Fruit fly (Drosophila melanogaster) whole organism: ENCODE measurements around the gene CG14450.

Experiments used
- CG8478 ChIP-seq: fragments of >200 bp; optimal IDR thresholded peaks from 2 replicates; lab custom pipeline; 2018; ENCODE audit warnings: inconsistent platforms
- EcR ChIP-seq, 2 experiments: fragments of >200 bp; optimal IDR thresholded peaks; 2 replicates each; lab custom pipeline; 2017; ENCODE audit warnings: missing biosample characterization in 2 of 2, missing genetic modification characterization in 2 of 2, missing genetic modification reagents in 2 of 2
- pan ChIP-seq: fragments of >200 bp; optimal IDR thresholded peaks from 2 replicates; lab custom pipeline; 2017
- psq ChIP-seq: fragments of >200 bp; optimal IDR thresholded peaks from 2 replicates; lab custom pipeline; 2017

DNA sequence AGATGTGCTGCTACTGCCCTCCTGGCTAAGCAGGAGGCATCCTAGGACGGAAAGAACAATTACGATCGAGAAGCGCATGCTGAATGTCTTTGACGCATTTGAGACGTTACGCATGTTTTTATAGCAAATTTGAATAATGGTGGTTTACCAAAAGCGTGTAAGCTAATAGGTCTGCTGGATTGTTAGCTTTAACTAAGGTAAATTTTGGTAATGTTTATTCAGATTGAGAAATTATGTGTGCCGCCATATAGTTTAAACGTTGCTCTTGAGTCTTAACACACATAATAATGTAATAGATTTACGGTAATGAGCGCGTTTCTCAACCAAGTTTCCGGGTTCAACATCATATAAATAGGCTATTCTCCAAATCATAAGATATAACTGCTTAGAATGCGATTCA is 33.9 kb downstream of the CG14450 start, which contains the start of the genes CG12546 and CG14453:
- no peak for TF ChIP-seq EcR (GFP tag; optimal IDR thresholded peaks at IDR 0.05; lab: Kevin White, UChicago)
- no peak for TF ChIP-seq pan
- TF ChIP-seq psq (lab: Kevin White, UChicago), result no peak
- TF ChIP-seq CG8478 (lab: Kevin White, UChicago), result no peak
